Worm (Caenorhabditis elegans): ENCODE measurements around the gene E02C12.6.

- TF ChIP-seq cog-1 (tag; optimal IDR thresholded peaks at IDR 0.05) (no peak), flt-1 (GFP tag; IDR thresholded peaks at IDR 0.05) (no peak), med-1 (GFP tag; optimal IDR thresholded peaks at IDR 0.05; ENCODE audit: insufficient read depth) (no peak)
Measured at ce11 chrV:9414516-9414915, 43.6 kb upstream of the E02C12.6 start, which contains the start of gene F36D4.4.
